Worm (Caenorhabditis elegans) whole organism, midembryonic: ENCODE measurements around the gene fmo-5.

Source experiments
- klf-2 ChIP-seq: fragments of 200-800 bp; sonication (Bioruptor generic); conservative IDR thresholded peaks from 2 replicates; pipeline ENCODE4 v1.3.6; 2022; ENCODE audit warnings: missing genetic modification reagents, missing genetic modification characterization, missing compliant biosample characterization
- ref-1 ChIP-seq: fragments of 200-800 bp; sonication (Bioruptor generic); conservative IDR thresholded peaks from 2 replicates; pipeline ENCODE4 v1.3.6; 2022; ENCODE audit warnings: missing genetic modification reagents, missing genetic modification characterization, missing compliant biosample characterization
- ztf-23 ChIP-seq: fragments of 200-800 bp; sonication (Bioruptor generic); IDR thresholded peaks from 2 replicates; pipeline ENCODE4 v1.3.6; 2022; ENCODE audit warnings: missing genetic modification reagents, missing genetic modification characterization, missing compliant biosample characterization

ce11 chrV:917488-917887 lies 14.0 kb upstream of the fmo-5 start, which contains the start of gene H24K24.2:
- TF ChIP-seq ztf-23 = no peak
- TF ChIP-seq ref-1 = no peak
- TF ChIP-seq klf-2 (GFP tag; lab: Robert Waterston, UW) = no peak
